Fruit fly (Drosophila melanogaster): Measurements from ENCODE around the gene Eig71Ef.

Eig71Ef gene

dm6 chr3L:15632653-15633052 lies 24.5 kb downstream of the Eig71Ef start:
- TF ChIP-seq CG8478 (optimal IDR thresholded peaks at IDR 0.05) (no peak), CTCF (optimal IDR thresholded peaks at IDR 0.05) (no peak)

dm6 chr3L:15631067-15631466 lies 26.1 kb downstream of the Eig71Ef start:
- TF ChIP-seq CTCF (optimal IDR thresholded peaks at IDR 0.05) (no peak), CG8478 (optimal IDR thresholded peaks at IDR 0.05) (no peak)

dm6 chr3L:15627295-15627694 lies 29.9 kb downstream of the Eig71Ef start:
- TF ChIP-seq CTCF (optimal IDR thresholded peaks at IDR 0.05): no peak
- no peak for TF ChIP-seq CG8478 (optimal IDR thresholded peaks at IDR 0.05)

- TF ChIP-seq CTCF (optimal IDR thresholded peaks at IDR 0.05): no peak
- no peak for TF ChIP-seq CG8478 (optimal IDR thresholded peaks at IDR 0.05)
Measured at dm6 chr3L:15625676-15626414, 31.3 kb downstream of the Eig71Ef start.

- TF ChIP-seq CTCF (optimal IDR thresholded peaks at IDR 0.05) (no peak), CG8478 (optimal IDR thresholded peaks at IDR 0.05) (no peak)
Measured at dm6 chr3L:15624944-15625610, 32.1 kb downstream of the Eig71Ef start.

- TF ChIP-seq CG8478 (optimal IDR thresholded peaks at IDR 0.05) (no peak), CTCF (optimal IDR thresholded peaks at IDR 0.05) (no peak)
Measured at dm6 chr3L:15624097-15624496, 33.1 kb downstream of the Eig71Ef start.

dm6 chr3L:15619626-15620247 lies 37.5 kb downstream of the Eig71Ef start, which contains the start of gene Phs:
Phs (plus strand) TSS chr3L:15619901.
- no peak for TF ChIP-seq CG8478 (optimal IDR thresholded peaks at IDR 0.05)
- TF ChIP-seq CTCF (optimal IDR thresholded peaks at IDR 0.05): peak in 1 of 2 experiments; percentile 11

dm6 chr3L:15616900-15617299 lies 40.3 kb downstream of the Eig71Ef start:
- TF ChIP-seq CTCF (optimal IDR thresholded peaks at IDR 0.05) (no peak), CG8478 (optimal IDR thresholded peaks at IDR 0.05) (no peak)

dm6 chr3L:15616490-15616889 lies 40.7 kb downstream of the Eig71Ef start:
- TF ChIP-seq CTCF (optimal IDR thresholded peaks at IDR 0.05): no peak
- no peak for TF ChIP-seq CG8478 (optimal IDR thresholded peaks at IDR 0.05)

- TF ChIP-seq CTCF (optimal IDR thresholded peaks at IDR 0.05) (no peak), CG8478 (optimal IDR thresholded peaks at IDR 0.05) (no peak)
Measured at dm6 chr3L:15612728-15613127, 44.5 kb downstream of the Eig71Ef start, which contains the start of gene CG13449. CG13449 (minus strand) TSS chr3L:15612828.

- TF ChIP-seq CG8478 (optimal IDR thresholded peaks at IDR 0.05) (no peak), CTCF (optimal IDR thresholded peaks at IDR 0.05) (no peak)
Measured at dm6 chr3L:15610109-15610508, 47.1 kb downstream of the Eig71Ef start, which contains the start of gene CG7650. CG7650 (minus strand) TSS chr3L:15610386.

All from S2 (cell line).